Fruit fly (Drosophila melanogaster) whole organism, embryonic: ENCODE results near the gene CG7333.

ENCODE experiments used
- BtbVII ChIP-seq: fragments of 200-800 bp; sonication (Bioruptor generic); optimal IDR thresholded peaks from 3 replicates; lab custom pipeline; 2017; ENCODE audit warnings: missing biosample characterization, mild to moderate bottlenecking, missing genetic modification characterization
- CG10267 ChIP-seq: fragments of 200-800 bp; sonication (Bioruptor generic); optimal IDR thresholded peaks from 2 replicates; lab custom pipeline; 2018; ENCODE audit warnings: missing biosample characterization, mild to moderate bottlenecking, missing genetic modification characterization, moderate library complexity
- CG10366 ChIP-seq: fragments of 200-800 bp; sonication (Bioruptor generic); IDR thresholded peaks from 2 replicates; pipeline ENCODE4 v1.3.6; 2022; ENCODE audit warnings: missing biosample characterization, missing genetic modification characterization
- CG10654 ChIP-seq: fragments of 200-800 bp; sonication (Bioruptor generic); optimal IDR thresholded peaks from 2 replicates; lab custom pipeline; 2016; ENCODE audit warnings: missing biosample characterization, missing genetic modification characterization
- CG11504 ChIP-seq: fragments of 200-800 bp; sonication (Bioruptor generic); optimal IDR thresholded peaks from 3 replicates; lab custom pipeline; 2019; ENCODE audit warnings: missing biosample characterization, mild to moderate bottlenecking, missing genetic modification characterization, moderate library complexity
- CG14710 ChIP-seq: fragments of 200-800 bp; sonication (Bioruptor generic); optimal IDR thresholded peaks from 3 replicates; lab custom pipeline; 2019; ENCODE audit warnings: missing biosample characterization, mild to moderate bottlenecking, missing genetic modification characterization, moderate library complexity
- CG15269 ChIP-seq: fragments of 200-800 bp; sonication (Bioruptor generic); optimal IDR thresholded peaks from 2 replicates; lab custom pipeline; 2018; ENCODE audit warnings: missing biosample characterization, mild to moderate bottlenecking, missing genetic modification characterization, moderate library complexity
- CG1647 ChIP-seq: fragments of 200-800 bp; sonication (Bioruptor generic); optimal IDR thresholded peaks from 3 replicates; lab custom pipeline; 2016; ENCODE audit warnings: missing biosample characterization, missing genetic modification characterization
- CG17912 ChIP-seq: fragments of 200-800 bp; sonication (Bioruptor generic); optimal IDR thresholded peaks from 2 replicates; lab custom pipeline; 2018; ENCODE audit warnings: missing biosample characterization, mild to moderate bottlenecking, missing genetic modification characterization
- CG18599 ChIP-seq: fragments of 200-800 bp; sonication (Bioruptor generic); optimal IDR thresholded peaks from 3 replicates; lab custom pipeline; 2017; ENCODE audit warnings: missing biosample characterization, missing genetic modification characterization, mild to moderate bottlenecking, moderate library complexity, missing genetic modification reagents
- CG34224 ChIP-seq: fragments of 200-800 bp; sonication (Bioruptor generic); IDR thresholded peaks from 3 replicates; pipeline ENCODE4 v1.3.6; 2022; ENCODE audit warnings: missing biosample characterization, missing genetic modification characterization; ENCODE audit not compliant: partially characterized antibody
- CG3838 ChIP-seq: fragments of 200-800 bp; sonication (Bioruptor generic); optimal IDR thresholded peaks from 3 replicates; lab custom pipeline; 2016; ENCODE audit warnings: missing biosample characterization, missing genetic modification characterization
- CG3995 ChIP-seq: fragments of 200-800 bp; sonication (Bioruptor generic); optimal IDR thresholded peaks from 3 replicates; lab custom pipeline; 2016; ENCODE audit warnings: missing biosample characterization, missing genetic modification characterization
- CG4617 ChIP-seq: fragments of 200-800 bp; sonication (Bioruptor generic); optimal IDR thresholded peaks from 3 replicates; lab custom pipeline; 2016; ENCODE audit warnings: missing biosample characterization, missing genetic modification characterization, borderline replicate concordance
- CG4730 ChIP-seq: fragments of 200-800 bp; sonication (Bioruptor generic); IDR thresholded peaks from 2 replicates; pipeline ENCODE4 v1.3.6; 2022; ENCODE audit warnings: missing biosample characterization, missing genetic modification characterization
- CG4820 ChIP-seq: fragments of 200-800 bp; sonication (Bioruptor generic); optimal IDR thresholded peaks from 3 replicates; lab custom pipeline; 2016; ENCODE audit warnings: missing biosample characterization, missing genetic modification characterization
- CG4854 ChIP-seq: fragments of 200-800 bp; sonication (Bioruptor generic); optimal IDR thresholded peaks from 2 replicates; lab custom pipeline; 2016; ENCODE audit warnings: missing biosample characterization, missing genetic modification characterization, inconsistent platforms
- CG6254 ChIP-seq: fragments of 200-800 bp; sonication (Bioruptor generic); optimal IDR thresholded peaks from 3 replicates; lab custom pipeline; 2017; ENCODE audit warnings: mild to moderate bottlenecking, missing biosample characterization, missing genetic modification reagents, missing genetic modification characterization
- CG8281 ChIP-seq: fragments of 200-800 bp; sonication (Bioruptor generic); optimal IDR thresholded peaks from 2 replicates; lab custom pipeline; 2018; ENCODE audit warnings: missing biosample characterization, mild to moderate bottlenecking, missing genetic modification characterization, moderate library complexity
- CG8388 ChIP-seq: fragments of 200-800 bp; sonication (Bioruptor generic); optimal IDR thresholded peaks from 2 replicates; lab custom pipeline; 2019; ENCODE audit warnings: missing biosample characterization, mild to moderate bottlenecking, missing genetic modification characterization, moderate library complexity
- CG9609 ChIP-seq: fragments of 200-800 bp; sonication (Bioruptor generic); optimal IDR thresholded peaks from 3 replicates; lab custom pipeline; 2016; ENCODE audit warnings: missing biosample characterization, missing genetic modification characterization
- CG9727 ChIP-seq: fragments of 200-800 bp; sonication (Bioruptor generic); optimal IDR thresholded peaks from 3 replicates; lab custom pipeline; 2017; ENCODE audit warnings: missing biosample characterization, mild to moderate bottlenecking, missing genetic modification characterization
- Doc3 ChIP-seq: fragments of 200-800 bp; sonication (Bioruptor generic); IDR thresholded peaks from 3 replicates; pipeline ENCODE4 v1.3.6; 2022; ENCODE audit warnings: missing biosample characterization, missing genetic modification characterization; ENCODE audit not compliant: partially characterized antibody
- Drgx ChIP-seq: fragments of 200-800 bp; sonication (Bioruptor generic); IDR thresholded peaks from 2 replicates; pipeline ENCODE4 v1.3.6; 2022; ENCODE audit warnings: missing biosample characterization, missing genetic modification characterization
- E2f2 ChIP-seq: fragments of 200-800 bp; sonication (Bioruptor generic); IDR thresholded peaks from 2 replicates; pipeline ENCODE4 v1.3.6; 2022; ENCODE audit warnings: missing biosample characterization, missing genetic modification characterization
- Fer2 ChIP-seq: fragments of 200-800 bp; sonication (Bioruptor generic); optimal IDR thresholded peaks from 2 replicates; lab custom pipeline; 2018; ENCODE audit warnings: missing biosample characterization, mild to moderate bottlenecking, missing genetic modification characterization, moderate library complexity
- Fer3 ChIP-seq: fragments of 200-800 bp; sonication (Bioruptor generic); optimal IDR thresholded peaks from 2 replicates; lab custom pipeline; 2018; ENCODE audit warnings: missing biosample characterization, mild to moderate bottlenecking, missing genetic modification characterization, moderate library complexity
- HLH3B ChIP-seq: fragments of 200-800 bp; sonication (Bioruptor generic); IDR thresholded peaks from 2 replicates; pipeline ENCODE4 v1.3.6; 2022; ENCODE audit warnings: missing biosample characterization, missing genetic modification characterization
- Lpt ChIP-seq: fragments of >200 bp; optimal IDR thresholded peaks from 2 replicates; lab custom pipeline; 2018; ENCODE audit warnings: missing biosample characterization, missing genetic modification characterization
- Nf-YC ChIP-seq: fragments of 200-800 bp; optimal IDR thresholded peaks from 3 replicates; lab custom pipeline; 2019; ENCODE audit warnings: missing biosample characterization, mild to moderate bottlenecking, missing genetic modification characterization, moderate library complexity
- Optix ChIP-seq: fragments of 200-800 bp; sonication (Bioruptor generic); IDR thresholded peaks from 3 replicates; pipeline ENCODE4 v1.3.6; 2022; ENCODE audit warnings: missing biosample characterization, missing genetic modification characterization
- Side ChIP-seq: fragments of 200-800 bp; sonication (Bioruptor generic); optimal IDR thresholded peaks from 2 replicates; lab custom pipeline; 2016; ENCODE audit warnings: missing biosample characterization, missing genetic modification characterization
- Trl ChIP-seq, 3 experiments: fragments of >200 bp in 2 of 3; fragments of 200-800 bp in 1 of 3; sonication (Bioruptor generic) in 1 of 3; optimal IDR thresholded peaks; 2 replicates in 1 of 3; 3 replicates in 2 of 3; lab custom pipeline; 2016 to 2017; ENCODE audit warnings: missing biosample characterization in 1 of 3, missing genetic modification characterization in 1 of 3
- ab ChIP-seq: fragments of 200-800 bp; sonication (Bioruptor generic); optimal IDR thresholded peaks from 2 replicates; lab custom pipeline; 2016; ENCODE audit warnings: missing biosample characterization, missing genetic modification characterization
- dati ChIP-seq: fragments of 200-800 bp; sonication (Bioruptor generic); IDR thresholded peaks from 2 replicates; pipeline ENCODE4 v1.3.6; 2022; ENCODE audit warnings: missing biosample characterization, missing genetic modification characterization
- dimm ChIP-seq: fragments of 200-800 bp; sonication (Bioruptor generic); IDR thresholded peaks from 2 replicates; pipeline ENCODE4 v1.3.6; 2022; ENCODE audit warnings: missing biosample characterization, missing genetic modification characterization
- ewg ChIP-seq: fragments of 200-800 bp; sonication (Bioruptor generic); optimal IDR thresholded peaks from 3 replicates; lab custom pipeline; 2017; ENCODE audit warnings: mild to moderate bottlenecking, missing biosample characterization, missing genetic modification reagents, missing genetic modification characterization
- grau ChIP-seq: fragments of 200-800 bp; optimal IDR thresholded peaks from 3 replicates; lab custom pipeline; 2019; ENCODE audit warnings: missing biosample characterization, mild to moderate bottlenecking, missing genetic modification characterization, moderate library complexity
- mam ChIP-seq: fragments of 200-800 bp; sonication (Bioruptor generic); optimal IDR thresholded peaks from 3 replicates; lab custom pipeline; 2016; ENCODE audit warnings: missing biosample characterization, missing genetic modification characterization
- mirr ChIP-seq: fragments of 200-800 bp; sonication (Bioruptor generic); optimal IDR thresholded peaks from 3 replicates; lab custom pipeline; 2018; ENCODE audit warnings: missing biosample characterization, mild to moderate bottlenecking, missing genetic modification characterization
- nom ChIP-seq: fragments of 200-800 bp; sonication (Bioruptor generic); optimal IDR thresholded peaks from 2 replicates; lab custom pipeline; 2017; ENCODE audit warnings: missing biosample characterization, missing genetic modification characterization, mild to moderate bottlenecking, moderate library complexity, missing genetic modification reagents
- oc ChIP-seq: fragments of 200-800 bp; sonication (Bioruptor generic); optimal IDR thresholded peaks from 2 replicates; lab custom pipeline; 2018; ENCODE audit warnings: missing biosample characterization, mild to moderate bottlenecking, missing genetic modification characterization, moderate library complexity
- pros ChIP-seq: fragments of 200-800 bp; sonication (Bioruptor generic); optimal IDR thresholded peaks from 3 replicates; lab custom pipeline; 2019; ENCODE audit warnings: missing biosample characterization, mild to moderate bottlenecking, missing genetic modification characterization, moderate library complexity
- row ChIP-seq: fragments of 200-800 bp; sonication (Bioruptor generic); IDR thresholded peaks from 3 replicates; pipeline ENCODE4 v1.3.6; 2022; ENCODE audit warnings: missing biosample characterization, missing genetic modification characterization
- sug ChIP-seq: fragments of 200-800 bp; optimal IDR thresholded peaks from 2 replicates; lab custom pipeline; 2019; ENCODE audit warnings: missing biosample characterization, mild to moderate bottlenecking, missing genetic modification characterization, moderate library complexity
- ttk ChIP-seq: fragments of 200-800 bp; sonication (Bioruptor generic); IDR thresholded peaks from 2 replicates; pipeline ENCODE4 v2.1.2; 2022; ENCODE audit warnings: missing biosample characterization, missing genetic modification characterization
- zen2 ChIP-seq: fragments of 200-800 bp; sonication (Bioruptor generic); IDR thresholded peaks from 3 replicates; pipeline ENCODE4 v1.3.6; 2022; ENCODE audit warnings: missing biosample characterization, missing genetic modification characterization; ENCODE audit not compliant: partially characterized antibody
- zf30C ChIP-seq: fragments of 200-800 bp; sonication (Bioruptor generic); optimal IDR thresholded peaks from 3 replicates; lab custom pipeline; 2018; ENCODE audit warnings: missing biosample characterization, mild to moderate bottlenecking, missing genetic modification characterization

The CG7333 gene

DNA sequence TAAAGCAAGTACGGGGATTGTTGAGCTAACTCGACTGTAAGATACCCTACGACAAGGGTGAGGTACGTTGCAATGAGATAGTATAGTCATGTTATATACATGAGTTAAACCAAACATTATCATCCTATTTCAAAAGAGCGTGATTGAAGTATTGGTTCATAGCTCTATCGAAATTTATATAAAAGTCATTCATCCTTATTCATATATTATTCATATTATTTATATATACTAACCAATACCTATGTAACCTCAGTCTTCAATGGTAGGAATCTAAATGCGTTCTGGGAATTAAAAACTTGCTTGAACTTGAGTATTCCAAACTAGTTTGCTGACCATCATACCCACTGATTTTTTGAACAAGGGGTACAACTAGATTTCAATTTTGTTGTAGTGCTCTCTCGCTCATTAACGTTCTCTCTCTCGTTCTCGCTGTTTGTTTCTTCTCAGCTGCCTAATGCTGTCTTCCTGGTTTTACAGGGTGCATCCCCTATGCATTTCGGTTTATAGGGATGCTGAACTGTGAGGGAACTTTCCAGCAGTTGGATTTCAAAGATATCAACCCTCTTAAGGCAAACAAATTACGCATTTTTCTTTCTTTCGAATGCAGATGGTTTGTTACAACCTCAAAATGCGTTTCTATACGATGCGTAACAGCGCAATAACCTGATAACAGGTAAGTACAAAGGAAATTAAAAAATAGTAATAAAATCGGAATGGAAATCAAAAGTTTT is 27.5 kb downstream of the CG7333 start (continued):
- TF ChIP-seq CG18599 (GFP tag; lab: Kevin White, UChicago) (peak; percentile 69), ab (GFP tag; lab: Kevin White, UChicago) (no peak), oc (tag; lab: Kevin White, UChicago) (no peak), CG10267 (peak; percentile 56), row (GFP tag; lab: Robert Waterston, UW) (peak; percentile 68), Fer2 (tag; lab: Kevin White, UChicago) (no peak), Fer3 (peak; percentile 2), sug (no peak), CG8281 (tag; lab: Kevin White, UChicago) (no peak), CG4617 (GFP tag; lab: Kevin White, UChicago) (no peak), CG9727 (GFP tag; lab: Kevin White, UChicago) (peak; percentile 82), dimm (GFP tag; lab: Robert Waterston, UW) (no peak), CG3995 (GFP tag; lab: Kevin White, UChicago) (no peak), CG11504 (tag; lab: Kevin White, UChicago) (peak; percentile 81), CG4820 (GFP tag; lab: Kevin White, UChicago) (peak; percentile 54), CG14710 (tag; lab: Kevin White, UChicago) (peak; percentile 62), CG1647 (GFP tag; lab: Kevin White, UChicago) (no peak), Optix (GFP tag; lab: Robert Waterston, UW) (no peak), CG3838 (GFP tag; lab: Kevin White, UChicago) (no peak), Nf-YC (tag; lab: Kevin White, UChicago) (peak; percentile 43), CG17912 (GFP tag; lab: Kevin White, UChicago) (no peak), CG8388 (no peak), grau (peak; percentile 32), dati (GFP tag; lab: Robert Waterston, UW) (no peak), CG10654 (peak; percentile 52), Lpt (GFP tag; lab: Kevin White, UChicago) (no peak), CG6254 (GFP tag; lab: Kevin White, UChicago) (peak; percentile 64), Drgx (GFP tag; lab: Robert Waterston, UW) (no peak)

DNA sequence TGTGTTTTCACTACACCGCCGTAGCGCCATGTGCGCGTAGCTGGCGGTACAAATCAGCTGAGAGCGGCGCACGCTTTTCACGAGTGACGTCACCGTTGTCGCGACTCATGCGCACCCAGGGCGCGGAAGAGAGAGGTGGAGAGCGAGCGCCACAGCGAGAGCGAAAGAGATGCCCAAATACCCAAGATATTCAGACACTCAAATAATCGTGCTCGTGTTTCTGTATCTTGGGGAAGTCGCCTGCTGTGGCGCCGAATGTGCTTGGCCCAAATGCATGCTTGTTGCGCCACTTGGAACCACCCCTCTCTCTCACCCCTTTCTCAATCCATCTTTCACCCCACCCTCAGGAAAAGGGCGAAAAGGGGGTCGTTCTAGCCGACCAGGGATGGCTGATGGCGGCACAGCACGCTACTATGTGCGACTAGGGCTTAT is 32.3 kb downstream of the CG7333 start, which contains the start of gene CG6231:
Gene CG6231 (minus strand): TSS at position 34 of the 432 bp plus-strand sequence.
- TF ChIP-seq CG4854 (GFP tag; lab: Kevin White, UChicago) (no peak), zf30C (GFP tag; lab: Kevin White, UChicago) (peak; percentile 18), zen2 (peak; percentile 73), Fer3 (no peak), Side (GFP tag; lab: Kevin White, UChicago) (no peak), CG15269 (tag; lab: Kevin White, UChicago) (no peak), ttk (GFP tag; lab: Robert Waterston, UW) (peak; percentile 80), BtbVII (peak; percentile 94), CG34224 (GFP tag; lab: Robert Waterston, UW) (peak; percentile 57), mirr (GFP tag; lab: Kevin White, UChicago) (peak; percentile 4), nom (GFP tag; lab: Kevin White, UChicago) (no peak), Doc3 (peak; percentile 19; the same call in 1 of the 3 replicates), CG4730 (GFP tag; lab: Robert Waterston, UW) (0 out of 2 replicates have a peak, but pooled peaks have one; percentile 3), Trl (optimal IDR thresholded peaks at IDR 0.05; lab: Kevin White, UChicago) (peak; percentile 67 to 75), Trl (GFP tag; optimal IDR thresholded peaks at IDR 0.05; lab: Kevin White, UChicago) (no peak), E2f2 (GFP tag; lab: Robert Waterston, UW) (peak; percentile 20; the same call in 1 of the 2 replicates), Nf-YC (tag; lab: Kevin White, UChicago) (peak; percentile 11), mam (GFP tag; lab: Kevin White, UChicago) (peak; percentile 21), Lpt (GFP tag; lab: Kevin White, UChicago) (no peak), CG10366 (GFP tag; lab: Robert Waterston, UW) (no peak), row (GFP tag; lab: Robert Waterston, UW) (peak; percentile 33; the same call in 1 of the 3 replicates), CG9609 (GFP tag; lab: Kevin White, UChicago) (no peak), HLH3B (GFP tag; lab: Robert Waterston, UW) (peak; percentile 25; the same call in 1 of the 2 replicates), ewg (peak; percentile 97), pros (GFP tag; lab: Kevin White, UChicago) (peak; percentile 26)
